Worm (Caenorhabditis elegans) whole organism, L1 larva: Measurements from ENCODE around the gene M163.9.

Experiments used
- Y116A8C.19 ChIP-seq: sonication (generic microtip); optimal IDR thresholded peaks from 2 replicates; lab custom pipeline; 2016; ENCODE audit warnings: missing compliant biosample characterization, missing genetic modification characterization, borderline replicate concordance
- alr-1 ChIP-seq: fragments of 200-800 bp; sonication (Bioruptor generic); optimal IDR thresholded peaks from 2 replicates; lab custom pipeline; 2018; ENCODE audit warnings: borderline replicate concordance, mild to moderate bottlenecking, missing genetic modification characterization, missing compliant biosample characterization
- aly-2 ChIP-seq: fragments of 150-350 bp; optimal IDR thresholded peaks from 2 replicates; lab custom pipeline; 2014; ENCODE audit warnings: missing biosample characterization, missing genetic modification characterization
- ceh-8 ChIP-seq: fragments of 200-800 bp; sonication (Bioruptor generic); optimal IDR thresholded peaks from 2 replicates; lab custom pipeline; 2018; ENCODE audit warnings: mild to moderate bottlenecking, missing genetic modification characterization, moderate library complexity, missing compliant biosample characterization
- hpl-2 ChIP-seq: fragments of 150-350 bp; optimal IDR thresholded peaks from 2 replicates; lab custom pipeline; 2014; ENCODE audit warnings: missing biosample characterization, missing genetic modification reagents, missing genetic modification characterization
- lin-39 ChIP-seq: fragments of 150-350 bp; optimal IDR thresholded peaks from 2 replicates; lab custom pipeline; 2014; ENCODE audit warnings: missing biosample characterization, missing genetic modification reagents, missing genetic modification characterization
- sox-4 ChIP-seq: sonication (generic microtip); optimal IDR thresholded peaks from 2 replicates; lab custom pipeline; 2016; ENCODE audit warnings: missing genetic modification characterization, missing compliant biosample characterization
- unc-30 ChIP-seq: sonication (generic microtip); optimal IDR thresholded peaks from 2 replicates; lab custom pipeline; 2017; ENCODE audit warnings: missing biosample characterization, missing genetic modification characterization
- ztf-11 ChIP-seq, 2 experiments: sonication (generic microtip); optimal IDR thresholded peaks; 2 replicates each; lab custom pipeline; 2016 to 2017; ENCODE audit warnings: missing genetic modification characterization in 2 of 2, missing biosample characterization in 1 of 2, missing compliant biosample characterization in 1 of 2

DNA sequence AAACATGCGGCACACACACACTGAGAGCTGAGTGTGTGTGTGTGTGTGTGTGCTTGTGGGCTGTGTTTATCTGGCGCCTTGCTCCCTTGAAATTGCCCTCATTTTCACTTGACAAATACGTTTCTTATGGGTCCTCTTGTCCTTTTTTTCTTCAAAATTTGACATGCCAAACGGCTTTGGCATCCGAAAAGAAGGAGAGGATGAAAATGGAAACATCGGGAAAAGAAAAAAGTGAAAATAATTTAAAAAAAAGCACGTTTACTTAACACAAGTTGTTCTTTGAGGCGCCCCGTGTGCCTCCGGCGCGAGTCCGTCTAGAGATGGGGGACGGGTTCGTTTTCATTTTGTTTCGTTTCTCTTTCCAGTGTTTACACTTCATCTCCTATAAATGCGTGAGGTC lies 25.7 kb downstream of the M163.9 start:
- TF ChIP-seq aly-2 (tag; lab: Kevin White, UChicago) (no peak), hpl-2 (no peak), ceh-8 (GFP tag; lab: Kevin White, UChicago) (no peak), alr-1 (tag; lab: Kevin White, UChicago) (no peak), lin-39 (tag; lab: Kevin White, UChicago) (no peak), Y116A8C.19 (tag; lab: Kevin White, UChicago) (no peak), unc-30 (tag; lab: Kevin White, UChicago) (no peak), ztf-11 (tag; optimal IDR thresholded peaks at IDR 0.05; lab: Kevin White, UChicago) (no peak), sox-4 (no peak)
